Worm (Caenorhabditis elegans): ENCODE measurements around the gene rnf-5.

- TF ChIP-seq ceh-100 (GFP tag; IDR thresholded peaks at IDR 0.05) (peak; percentile 77), him-1 (tag; optimal IDR thresholded peaks at IDR 0.05) (peak; percentile 0), ztf-28 (GFP tag; IDR thresholded peaks at IDR 0.05) (no peak), dpl-1 (GFP tag; optimal IDR thresholded peaks at IDR 0.05) (no peak), lin-26 (GFP tag; IDR thresholded peaks at IDR 0.05) (peak; percentile 49; the same call in 1 of the 2 replicates)
These were observed 4.3 kb upstream of the rnf-5 start, which contains the start of the genes rnf-121 and C16C10.4 for ce11 chrIII:4170903-4171377.

Data from whole organism, young adult.